Fruit fly (Drosophila melanogaster) ovary, adult (tissue): ENCODE data around the gene CG17919.

ENCODE experiments used
- CG17801 ChIP-seq: fragments of 200-800 bp; optimal IDR thresholded peaks from 2 replicates; lab custom pipeline; 2019; ENCODE audit warnings: missing biosample characterization, mild to moderate bottlenecking, missing genetic modification characterization, moderate library complexity; ENCODE audit not compliant: partially characterized antibody

Gene CG17919

dm6 chr3R:6339795-6340194, 4.0 kb upstream of the CG17919 start, which contains the start of gene Osi20:
Osi20 (plus strand) TSS chr3R:6340095.
- no peak for TF ChIP-seq CG17801 (GFP tag; lab: Kevin White, UChicago)

dm6 chr3R:6341668-6342067, 2.2 kb upstream of the CG17919 start, which contains the start of gene CG17917:
CG17917 (plus strand) TSS chr3R:6341968.
- TF ChIP-seq CG17801 (GFP tag; lab: Kevin White, UChicago), result no peak

dm6 chr3R:6342702-6343101, 1.1 kb upstream of the CG17919 start, which contains the start of gene CG10298:
CG10298 (plus strand) TSS chr3R:6343002.
- no peak for TF ChIP-seq CG17801 (GFP tag; lab: Kevin White, UChicago)

dm6 chr3R:6345814-6346213, 2.0 kb downstream of the CG17919 start, which contains the start of the genes SmD2 and CG18048:
SmD2 (minus strand) TSS chr3R:6345911.
CG18048 (plus strand) TSS chr3R:6346111.
- peak; percentile 43 for TF ChIP-seq CG17801 (GFP tag; lab: Kevin White, UChicago)

- TF ChIP-seq CG17801 (GFP tag; lab: Kevin White, UChicago), result no peak
Observed at dm6 chr3R:6348943-6349342, 5.1 kb downstream of the CG17919 start, which contains the start of gene Hr83. Hr83 (plus strand) TSS chr3R:6349243.

- no peak for TF ChIP-seq CG17801 (GFP tag; lab: Kevin White, UChicago)
Observed at dm6 chr3R:6350755-6351154, 6.9 kb downstream of the CG17919 start, which contains the start of gene Pak. Pak (plus strand) TSS chr3R:6350896.

- TF ChIP-seq CG17801 (GFP tag; lab: Kevin White, UChicago), result no peak
Observed at dm6 chr3R:6351181-6351580, 7.4 kb downstream of the CG17919 start.

dm6 chr3R:6351696-6352378, 8.0 kb downstream of the CG17919 start:
- no peak for TF ChIP-seq CG17801 (GFP tag; lab: Kevin White, UChicago)

dm6 chr3R:6352436-6352835, 8.6 kb downstream of the CG17919 start:
- TF ChIP-seq CG17801 (GFP tag; lab: Kevin White, UChicago), result no peak

- TF ChIP-seq CG17801 (GFP tag; lab: Kevin White, UChicago), result no peak
Observed at dm6 chr3R:6352893-6353623, 9.2 kb downstream of the CG17919 start.

- TF ChIP-seq CG17801 (GFP tag; lab: Kevin White, UChicago), result peak; percentile 58
Observed at dm6 chr3R:6353624-6354352, 10.0 kb downstream of the CG17919 start.

dm6 chr3R:6354408-6354807, 10.6 kb downstream of the CG17919 start:
- TF ChIP-seq CG17801 (GFP tag; lab: Kevin White, UChicago), result no peak

- TF ChIP-seq CG17801 (GFP tag; lab: Kevin White, UChicago), result no peak
Observed at dm6 chr3R:6368100-6368499, 24.3 kb downstream of the CG17919 start, which contains the start of gene CG42724. CG42724 (minus strand) TSS chr3R:6368288.

dm6 chr3R:6368550-6369238, 24.9 kb downstream of the CG17919 start, which contains the start of gene CG10286:
CG10286 (plus strand) TSS chr3R:6368965.
- TF ChIP-seq CG17801 (GFP tag; lab: Kevin White, UChicago), result no peak
